Worm (Caenorhabditis elegans) whole organism, young adult: ENCODE data around the gene D1086.21.

Experiments
- B0019.2 ChIP-seq: fragments of 200-800 bp; sonication (Bioruptor generic); conservative IDR thresholded peaks from 2 replicates; pipeline ENCODE4 v1.3.6; 2022; ENCODE audit warnings: missing genetic modification reagents, missing genetic modification characterization, missing compliant biosample characterization
- B0035.1 ChIP-seq: sonication (generic microtip); optimal IDR thresholded peaks from 2 replicates; lab custom pipeline; 2016; ENCODE audit warnings: missing genetic modification characterization, mild to moderate bottlenecking, missing compliant biosample characterization, missing genotype, missing genetic modification reagents
- B0261.1 ChIP-seq: sonication (generic microtip); optimal IDR thresholded peaks from 2 replicates; lab custom pipeline; 2016; ENCODE audit warnings: mild to moderate bottlenecking, missing genetic modification characterization, moderate library complexity, missing compliant biosample characterization
- C17E4.6 ChIP-seq: fragments of 200-800 bp; sonication (Bioruptor generic); IDR thresholded peaks from 2 replicates; pipeline ENCODE4 v1.3.6; 2022; ENCODE audit warnings: missing genetic modification reagents, missing genetic modification characterization, missing compliant biosample characterization
- D2030.7 ChIP-seq: fragments of 200-800 bp; sonication (Bioruptor generic); IDR thresholded peaks from 2 replicates; pipeline ENCODE4 v1.3.6; 2022; ENCODE audit warnings: missing genetic modification reagents, missing genetic modification characterization, missing compliant biosample characterization
- F22D6.2 ChIP-seq: sonication (generic microtip); optimal IDR thresholded peaks from 2 replicates; lab custom pipeline; 2016; ENCODE audit warnings: mild to moderate bottlenecking, missing genetic modification characterization, missing compliant biosample characterization
- F37B4.10 ChIP-seq: fragments of 200-800 bp; sonication (Bioruptor generic); IDR thresholded peaks from 2 replicates; pipeline ENCODE4 v1.3.6; 2022; ENCODE audit warnings: missing genetic modification characterization, missing compliant biosample characterization
- F39B2.1 ChIP-seq: fragments of 200-800 bp; sonication (Bioruptor generic); IDR thresholded peaks from 2 replicates; pipeline ENCODE4 v1.3.6; 2022; ENCODE audit warnings: missing genetic modification reagents, missing genetic modification characterization, missing compliant biosample characterization
- F57A8.1 ChIP-seq: fragments of 200-800 bp; sonication (Bioruptor generic); optimal IDR thresholded peaks from 2 replicates; lab custom pipeline; 2018; ENCODE audit warnings: mild to moderate bottlenecking, missing genetic modification characterization, moderate library complexity, missing compliant biosample characterization
- Y53G8AR.9 ChIP-seq: fragments of 200-800 bp; sonication (Bioruptor generic); conservative IDR thresholded peaks from 2 replicates; pipeline ENCODE4 v1.3.6; 2022; ENCODE audit warnings: missing genetic modification reagents, missing genetic modification characterization, missing compliant biosample characterization
- attf-3 ChIP-seq: fragments of 200-800 bp; sonication (Bioruptor generic); conservative IDR thresholded peaks from 2 replicates; pipeline ENCODE4 v1.3.6; 2022; ENCODE audit warnings: missing genetic modification reagents, missing genetic modification characterization, missing compliant biosample characterization
- attf-6 ChIP-seq: fragments of 200-800 bp; sonication (Bioruptor generic); IDR thresholded peaks from 2 replicates; pipeline ENCODE4 v1.3.6; 2022; ENCODE audit warnings: missing genetic modification reagents, missing genetic modification characterization, missing compliant biosample characterization
- cebp-1 ChIP-seq, 2 experiments: fragments of 200-800 bp in 1 of 2; sonication (Bioruptor generic) in 1 of 2; sonication (generic microtip) in 1 of 2; IDR thresholded peaks in 1 of 2; optimal IDR thresholded peaks in 1 of 2; 2 replicates each; pipeline versions ENCODE4 v1.3.6 to Lab custom; 2017 to 2022; ENCODE audit warnings: missing compliant biosample characterization in 2 of 2, missing genetic modification characterization in 2 of 2, mild to moderate bottlenecking in 1 of 2, missing genetic modification reagents in 1 of 2, moderate library complexity in 1 of 2
- cebp-2 ChIP-seq: fragments of 200-800 bp; sonication (Bioruptor generic); IDR thresholded peaks from 2 replicates; pipeline ENCODE4 v1.3.6; 2022; ENCODE audit warnings: missing genetic modification characterization, missing compliant biosample characterization
- ceh-100 ChIP-seq: fragments of 200-800 bp; sonication (Bioruptor generic); IDR thresholded peaks from 2 replicates; pipeline ENCODE4 v1.3.6; 2022; ENCODE audit warnings: missing genetic modification reagents, missing genetic modification characterization, missing compliant biosample characterization
- ceh-58 ChIP-seq: fragments of 200-800 bp; sonication (Bioruptor generic); IDR thresholded peaks from 2 replicates; pipeline ENCODE4 v1.3.6; 2022; ENCODE audit warnings: missing genetic modification characterization, missing compliant biosample characterization
- ceh-91 ChIP-seq: fragments of 200-800 bp; sonication (Bioruptor generic); IDR thresholded peaks from 2 replicates; pipeline ENCODE4 v1.3.6; 2022; ENCODE audit warnings: missing genetic modification reagents, missing genetic modification characterization, missing compliant biosample characterization
- chd-7 ChIP-seq: sonication (generic microtip); optimal IDR thresholded peaks from 2 replicates; lab custom pipeline; 2016; ENCODE audit warnings: mild to moderate bottlenecking, missing genetic modification characterization, moderate library complexity, missing compliant biosample characterization
- dox-1 ChIP-seq: fragments of 200-800 bp; sonication (Bioruptor generic); IDR thresholded peaks from 2 replicates; pipeline ENCODE4 v1.3.6; 2022; ENCODE audit warnings: missing genetic modification reagents, missing genetic modification characterization, missing compliant biosample characterization
- egrh-3 ChIP-seq: fragments of 200-800 bp; sonication (Bioruptor generic); IDR thresholded peaks from 2 replicates; pipeline ENCODE4 v1.3.6; 2022; ENCODE audit warnings: missing genetic modification reagents, missing genetic modification characterization, missing compliant biosample characterization
- ets-4 ChIP-seq: fragments of 200-800 bp; sonication (Bioruptor generic); optimal IDR thresholded peaks from 2 replicates; lab custom pipeline; 2018; ENCODE audit warnings: mild to moderate bottlenecking, missing genetic modification characterization, missing compliant biosample characterization
- gei-17 ChIP-seq: fragments of 200-800 bp; sonication (Bioruptor generic); optimal IDR thresholded peaks from 2 replicates; lab custom pipeline; 2018; ENCODE audit warnings: mild to moderate bottlenecking, missing genetic modification characterization, missing compliant biosample characterization
- hmg-20 ChIP-seq: fragments of 200-800 bp; sonication (Bioruptor generic); IDR thresholded peaks from 2 replicates; pipeline ENCODE4 v1.3.6; 2022; ENCODE audit warnings: missing genetic modification reagents, missing genetic modification characterization, missing compliant biosample characterization
- hrde-1 ChIP-seq: sonication (generic microtip); optimal IDR thresholded peaks from 2 replicates; lab custom pipeline; 2016; ENCODE audit warnings: missing genetic modification characterization, mild to moderate bottlenecking, missing compliant biosample characterization, moderate library complexity, missing genotype, missing genetic modification reagents, borderline replicate concordance
- lin-26 ChIP-seq: fragments of 200-800 bp; sonication (Bioruptor generic); IDR thresholded peaks from 2 replicates; pipeline ENCODE4 v1.3.6; 2022; ENCODE audit warnings: missing genetic modification reagents, missing genetic modification characterization, missing compliant biosample characterization
- lin-40 ChIP-seq: sonication (generic microtip); optimal IDR thresholded peaks from 2 replicates; lab custom pipeline; 2016; ENCODE audit warnings: missing genetic modification characterization, mild to moderate bottlenecking, missing compliant biosample characterization, missing genotype, missing genetic modification reagents
- lin-54 ChIP-seq: fragments of 200-800 bp; sonication (Bioruptor generic); optimal IDR thresholded peaks from 2 replicates; lab custom pipeline; 2018; ENCODE audit warnings: mild to moderate bottlenecking, missing genetic modification characterization, missing compliant biosample characterization
- lir-1 ChIP-seq: fragments of 200-800 bp; sonication (Bioruptor generic); conservative IDR thresholded peaks from 2 replicates; pipeline ENCODE4 v1.3.6; 2022; ENCODE audit warnings: missing genetic modification reagents, missing genetic modification characterization, missing compliant biosample characterization
- lsl-1 ChIP-seq: fragments of 200-800 bp; sonication (Bioruptor generic); optimal IDR thresholded peaks from 2 replicates; lab custom pipeline; 2018; ENCODE audit warnings: mild to moderate bottlenecking, missing genetic modification characterization, moderate library complexity, missing compliant biosample characterization
- madf-10 ChIP-seq: sonication (generic microtip); optimal IDR thresholded peaks from 2 replicates; lab custom pipeline; 2016; ENCODE audit warnings: mild to moderate bottlenecking, missing genetic modification characterization, missing compliant biosample characterization
- madf-3 ChIP-seq: fragments of 200-800 bp; sonication (Bioruptor generic); IDR thresholded peaks from 2 replicates; pipeline ENCODE4 v1.3.6; 2022; ENCODE audit warnings: missing genetic modification reagents, missing genetic modification characterization, missing compliant biosample characterization
- madf-6 ChIP-seq: fragments of 200-800 bp; sonication (Bioruptor generic); IDR thresholded peaks from 2 replicates; pipeline ENCODE4 v1.3.6; 2022; ENCODE audit warnings: missing genetic modification reagents, missing genetic modification characterization, missing compliant biosample characterization
- madf-8 ChIP-seq: fragments of 200-800 bp; sonication (Bioruptor generic); conservative IDR thresholded peaks from 2 replicates; pipeline ENCODE4 v1.3.6; 2022; ENCODE audit warnings: missing genetic modification reagents, missing genetic modification characterization, missing compliant biosample characterization
- mcd-1 ChIP-seq: fragments of 200-800 bp; sonication (Bioruptor generic); IDR thresholded peaks from 2 replicates; pipeline ENCODE4 v1.3.6; 2022; ENCODE audit warnings: missing genetic modification reagents, missing genetic modification characterization, missing compliant biosample characterization
- nfyb-1 ChIP-seq: fragments of 200-800 bp; sonication (Bioruptor generic); IDR thresholded peaks from 2 replicates; pipeline ENCODE4 v1.3.6; 2022; ENCODE audit warnings: missing genetic modification reagents, missing genetic modification characterization, missing compliant biosample characterization
- nhr-120 ChIP-seq: fragments of 200-800 bp; sonication (Bioruptor generic); IDR thresholded peaks from 2 replicates; pipeline ENCODE4 v1.3.6; 2022; ENCODE audit warnings: missing genetic modification characterization, missing compliant biosample characterization
- nhr-27 ChIP-seq: fragments of 200-800 bp; sonication (Bioruptor generic); optimal IDR thresholded peaks from 2 replicates; lab custom pipeline; 2018; ENCODE audit warnings: mild to moderate bottlenecking, missing genetic modification characterization, moderate library complexity, missing compliant biosample characterization
- nhr-80 ChIP-seq: sonication (generic microtip); optimal IDR thresholded peaks from 2 replicates; lab custom pipeline; 2016; ENCODE audit warnings: missing genetic modification characterization, missing compliant biosample characterization
- pbrm-1 ChIP-seq: fragments of 200-800 bp; sonication (Bioruptor generic); IDR thresholded peaks from 2 replicates; pipeline ENCODE4 v1.3.6; 2022; ENCODE audit warnings: missing genetic modification reagents, missing genetic modification characterization, missing compliant biosample characterization
- rcor-1 ChIP-seq: fragments of 200-800 bp; sonication (Bioruptor generic); IDR thresholded peaks from 2 replicates; pipeline ENCODE4 v1.3.6; 2022; ENCODE audit warnings: missing genetic modification reagents, missing genetic modification characterization, missing compliant biosample characterization
- rec-8 ChIP-seq, 2 experiments: sonication (generic microtip); optimal IDR thresholded peaks; 2 replicates each; lab custom pipeline; 2016; ENCODE audit warnings: mild to moderate bottlenecking in 2 of 2, missing genetic modification characterization in 2 of 2, missing genetic modification reagents in 2 of 2, missing genotype in 2 of 2, missing biosample characterization in 1 of 2, missing compliant biosample characterization in 1 of 2, moderate library complexity in 1 of 2
- repo-1 ChIP-seq: sonication (generic microtip); optimal IDR thresholded peaks from 2 replicates; lab custom pipeline; 2017; ENCODE audit warnings: mild to moderate bottlenecking, missing genetic modification characterization, missing compliant biosample characterization
- sea-2 ChIP-seq: fragments of 200-800 bp; sonication (Bioruptor generic); IDR thresholded peaks from 2 replicates; pipeline ENCODE4 v1.3.6; 2022; ENCODE audit warnings: missing genetic modification characterization, missing compliant biosample characterization
- somi-1 ChIP-seq: fragments of 200-800 bp; sonication (Bioruptor generic); optimal IDR thresholded peaks from 2 replicates; lab custom pipeline; 2018; ENCODE audit warnings: mild to moderate bottlenecking, missing genetic modification characterization, missing compliant biosample characterization
- ztf-25 ChIP-seq: fragments of 200-800 bp; sonication (Bioruptor generic); IDR thresholded peaks from 2 replicates; pipeline ENCODE4 v1.3.6; 2022; ENCODE audit warnings: missing genetic modification reagents, missing genetic modification characterization, missing compliant biosample characterization
- ztf-28 ChIP-seq: fragments of 200-800 bp; sonication (Bioruptor generic); IDR thresholded peaks from 2 replicates; pipeline ENCODE4 v1.3.6; 2022; ENCODE audit warnings: missing genetic modification reagents, missing genetic modification characterization, missing compliant biosample characterization
- ztf-3 ChIP-seq: fragments of 200-800 bp; sonication (Bioruptor generic); optimal IDR thresholded peaks from 2 replicates; lab custom pipeline; 2018; ENCODE audit warnings: mild to moderate bottlenecking, missing genetic modification characterization, missing compliant biosample characterization

D1086.21 gene

DNA sequence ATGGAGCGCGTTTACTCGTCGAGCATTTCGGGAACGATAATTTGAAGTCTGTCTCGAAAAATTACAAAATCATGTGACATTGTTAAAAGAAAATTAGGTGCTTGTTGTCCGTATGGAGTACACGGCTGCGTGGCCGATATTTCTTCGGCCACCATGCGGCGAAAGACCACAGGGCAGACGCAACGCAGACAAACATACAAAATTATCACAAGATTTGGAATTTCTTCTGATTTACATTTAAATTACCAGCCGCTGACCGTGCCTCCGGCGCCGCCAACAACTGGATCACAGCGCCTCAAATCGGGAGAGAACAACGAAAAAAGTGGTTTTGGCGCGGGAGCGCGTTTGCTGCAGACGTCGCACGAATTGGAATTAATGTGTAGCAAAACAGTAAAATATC lies 9.4 kb upstream of the D1086.21 start (continued):
- TF ChIP-seq ets-4 (GFP tag; lab: Kevin White, UChicago) (peak; percentile 41), dox-1 (GFP tag; lab: Robert Waterston, UW) (peak; percentile 98), F39B2.1 (GFP tag; lab: Robert Waterston, UW) (0 out of 2 replicates have a peak, but pooled peaks have one; percentile 42), lsl-1 (peak; percentile 29), lin-26 (GFP tag; lab: Robert Waterston, UW) (peak; percentile 83), C17E4.6 (GFP tag; lab: Robert Waterston, UW) (peak; percentile 85), madf-10 (peak; percentile 88), nfyb-1 (GFP tag; lab: Robert Waterston, UW) (peak; percentile 97), attf-6 (GFP tag; lab: Robert Waterston, UW) (peak; percentile 58), pbrm-1 (peak; percentile 95), madf-6 (peak; percentile 85), ceh-100 (GFP tag; lab: Robert Waterston, UW) (peak; percentile 94), B0019.2 (GFP tag; lab: Robert Waterston, UW) (0 out of 2 replicates have a peak, but pooled peaks have one; percentile 15), somi-1 (GFP tag; lab: Kevin White, UChicago) (peak; percentile 84), nhr-80 (peak; percentile 75), F57A8.1 (GFP tag; lab: Kevin White, UChicago) (peak; percentile 34), lin-54 (GFP tag; lab: Kevin White, UChicago) (peak; percentile 92), ztf-28 (GFP tag; lab: Robert Waterston, UW) (peak; percentile 91), madf-8 (GFP tag; lab: Robert Waterston, UW) (peak; percentile 67), sea-2 (GFP tag; lab: Robert Waterston, UW) (peak; percentile 93), ztf-3 (peak; percentile 73), lin-40 (tag; lab: Kevin White, UChicago) (peak; percentile 96), F22D6.2 (tag; lab: Kevin White, UChicago) (peak; percentile 86), hrde-1 (tag; lab: Kevin White, UChicago) (peak; percentile 8), nhr-120 (GFP tag; lab: Robert Waterston, UW) (peak; percentile 83; the same call in 1 of the 2 replicates), egrh-3 (peak; percentile 79; the same call in 1 of the 2 replicates), chd-7 (tag; lab: Kevin White, UChicago) (peak; percentile 87), ztf-25 (GFP tag; lab: Robert Waterston, UW) (peak; percentile 77; the same call in 1 of the 2 replicates), attf-3 (GFP tag; lab: Robert Waterston, UW) (peak; percentile 82), ceh-58 (GFP tag; lab: Robert Waterston, UW) (0 out of 2 replicates have a peak, but pooled peaks have one; percentile 13), mcd-1 (GFP tag; lab: Robert Waterston, UW) (peak; percentile 99), ceh-91 (GFP tag; lab: Robert Waterston, UW) (peak; percentile 77), rec-8 (tag; optimal IDR thresholded peaks at IDR 0.05; lab: Kevin White, UChicago) (peak; percentile 57 to 79), B0035.1 (tag; lab: Kevin White, UChicago) (peak; percentile 62), gei-17 (GFP tag; lab: Kevin White, UChicago) (peak; percentile 72), hmg-20 (GFP tag; lab: Robert Waterston, UW) (peak; percentile 91), madf-3 (peak; percentile 94), rcor-1 (peak; percentile 95), D2030.7 (peak; percentile 60), cebp-2 (GFP tag; lab: Robert Waterston, UW) (0 out of 2 replicates have a peak, but pooled peaks have one; percentile 27), cebp-1 (GFP tag; IDR thresholded peaks at IDR 0.05; lab: Robert Waterston, UW) (peak; percentile 87), cebp-1 (tag; optimal IDR thresholded peaks at IDR 0.05; lab: Kevin White, UChicago) (peak; percentile 87), repo-1 (tag; lab: Kevin White, UChicago) (peak; percentile 78), F37B4.10 (GFP tag; lab: Robert Waterston, UW) (peak; percentile 90; the same call in 1 of the 2 replicates), Y53G8AR.9 (GFP tag; lab: Robert Waterston, UW) (peak; percentile 97), nhr-27 (tag; lab: Kevin White, UChicago) (peak; percentile 75), lir-1 (GFP tag; lab: Robert Waterston, UW) (peak; percentile 97), B0261.1 (tag; lab: Kevin White, UChicago) (peak; percentile 17)
